Worm (Caenorhabditis elegans) whole organism, L4/young adult: ENCODE results near the gene M106.7.

ENCODE experiments used
- W03F9.2 ChIP-seq: fragments of 150-350 bp; optimal IDR thresholded peaks from 2 replicates; lab custom pipeline; 2014; ENCODE audit warnings: missing biosample characterization, missing genetic modification characterization
- dao-5 ChIP-seq: sonication (generic microtip); optimal IDR thresholded peaks from 2 replicates; lab custom pipeline; 2016; ENCODE audit warnings: missing genotype, missing genetic modification characterization, moderate library complexity, missing compliant biosample characterization
- him-1 ChIP-seq: sonication (generic microtip); optimal IDR thresholded peaks from 2 replicates; lab custom pipeline; 2016; ENCODE audit warnings: missing genotype, missing genetic modification reagents, missing genetic modification characterization, missing compliant biosample characterization

DNA sequence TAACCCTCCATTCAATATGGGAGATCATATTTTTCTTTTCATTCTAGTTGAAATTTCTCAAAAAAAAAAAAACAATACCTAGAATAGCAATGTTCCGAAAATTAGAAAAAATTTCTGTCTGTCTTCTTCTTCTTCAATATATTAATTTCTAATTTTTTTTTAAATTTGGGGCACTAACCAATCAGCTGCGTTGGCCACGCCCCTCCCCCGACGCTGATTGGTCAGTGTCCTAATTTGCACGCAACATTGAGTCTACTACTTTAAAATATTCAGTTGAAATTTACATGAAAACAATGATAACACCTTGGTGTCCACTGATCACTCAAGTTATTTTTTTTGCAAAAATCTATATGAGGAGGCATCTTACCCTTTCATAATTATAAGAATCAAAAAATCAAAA, 39.0 kb upstream of the M106.7 start:
- TF ChIP-seq him-1 (tag; lab: Kevin White, UChicago) (no peak), dao-5 (no peak), W03F9.2 (tag; lab: Kevin White, UChicago) (no peak)
